Worm (Caenorhabditis elegans): Measurements from ENCODE around the gene ccch-3.

DNA sequence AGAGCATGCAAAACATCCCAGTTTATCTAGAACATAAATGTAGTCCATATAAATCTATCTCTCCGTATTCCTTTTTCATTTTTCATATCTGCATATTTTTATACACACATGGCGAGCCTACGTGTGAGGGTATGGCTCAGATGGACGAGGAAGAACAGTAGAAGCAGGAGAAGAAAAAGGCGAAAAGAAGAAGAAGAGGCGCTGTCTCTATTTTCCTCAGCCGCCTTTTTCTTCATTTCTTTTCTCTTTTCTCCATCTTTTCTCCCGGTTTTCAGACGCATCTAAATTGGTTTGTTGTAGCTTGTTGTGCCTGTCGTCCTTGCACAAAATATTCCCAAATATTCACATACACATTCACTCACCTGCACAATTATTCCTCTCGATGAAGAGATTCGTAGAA is 36.5 kb upstream of the ccch-3 start, which contains the start of gene K10C8.4:
- TF ChIP-seq unc-130 (GFP tag; optimal IDR thresholded peaks at IDR 0.05): no peak
- TF ChIP-seq ama-1 (optimal IDR thresholded peaks at IDR 0.05): no peak
- no peak for TF ChIP-seq ama-1 (GFP tag; optimal IDR thresholded peaks at IDR 0.05)
- no peak for TF ChIP-seq dpl-1 (GFP tag; optimal IDR thresholded peaks at IDR 0.05)
- TF ChIP-seq sptf-2 (GFP tag; optimal IDR thresholded peaks at IDR 0.05): no peak
- TF ChIP-seq ceh-79 (tag; optimal IDR thresholded peaks at IDR 0.05): no peak
- no peak for TF ChIP-seq mxl-1 (tag; optimal IDR thresholded peaks at IDR 0.05)
- no peak for TF ChIP-seq sdz-38 (tag; optimal IDR thresholded peaks at IDR 0.05)
- TF ChIP-seq unc-62 (GFP tag; optimal IDR thresholded peaks at IDR 0.05): no peak
- TF ChIP-seq fkh-3 (tag; optimal IDR thresholded peaks at IDR 0.05): no peak
- TF ChIP-seq ZK185.1 (tag; optimal IDR thresholded peaks at IDR 0.05; ENCODE audit: poor library complexity, severe bottlenecking): no peak
